Worm (Caenorhabditis elegans) whole organism, L4 larva: Measurements from ENCODE around the gene clc-21.
A peak's percentile ranks its signal among the peaks of the same experiment; 100 is the strongest.
"Not testable (repeated sequence)": the region's sequence is repeated elsewhere in the genome, so short reads cannot be mapped to it uniquely, and the experiment has no call there.

Experiments
- Y48G9A.11 ChIP-seq: fragments of 200-800 bp; sonication (Bioruptor generic); IDR thresholded peaks from 2 replicates; pipeline ENCODE4 v1.3.6; 2022; ENCODE audit warnings: missing genetic modification reagents, missing genetic modification characterization, missing compliant biosample characterization
- aly-2 ChIP-seq: sonication (generic microtip); optimal IDR thresholded peaks from 2 replicates; lab custom pipeline; 2018; ENCODE audit warnings: missing biosample characterization, missing genetic modification characterization
- ceh-44 ChIP-seq: fragments of 200-800 bp; sonication (Bioruptor generic); IDR thresholded peaks from 2 replicates; pipeline ENCODE4 v1.3.6; 2022; ENCODE audit warnings: missing genetic modification reagents, missing genetic modification characterization, missing compliant biosample characterization
- ceh-62 ChIP-seq: sonication (generic microtip); optimal IDR thresholded peaks from 2 replicates; lab custom pipeline; 2017; ENCODE audit warnings: missing biosample characterization, missing genetic modification characterization
- cey-2 ChIP-seq: sonication (generic microtip); optimal IDR thresholded peaks from 3 replicates; lab custom pipeline; 2017; ENCODE audit warnings: missing genetic modification characterization, mild to moderate bottlenecking, missing compliant biosample characterization, antibody characterized with exemption, borderline replicate concordance; ENCODE audit not compliant: insufficient read depth
- ctbp-1 ChIP-seq: fragments of 200-800 bp; sonication (Bioruptor generic); IDR thresholded peaks from 2 replicates; pipeline ENCODE4 v1.3.6; 2022; ENCODE audit warnings: missing genetic modification reagents, missing genetic modification characterization, missing compliant biosample characterization
- dmd-9 ChIP-seq: fragments of 200-800 bp; sonication (Bioruptor generic); IDR thresholded peaks from 2 replicates; pipeline ENCODE4 v1.3.6; 2022; ENCODE audit warnings: missing genetic modification reagents, missing genetic modification characterization, missing compliant biosample characterization
- duxl-1 ChIP-seq: sonication (generic microtip); optimal IDR thresholded peaks from 2 replicates; lab custom pipeline; 2016; ENCODE audit warnings: mild to moderate bottlenecking, missing genetic modification characterization, moderate library complexity, missing compliant biosample characterization; ENCODE audit not compliant: poor library complexity
- egl-27 ChIP-seq: sonication (generic microtip); optimal IDR thresholded peaks from 3 replicates; lab custom pipeline; 2017; ENCODE audit warnings: missing biosample characterization, missing genetic modification reagents, missing genetic modification characterization
- lin-1 ChIP-seq: fragments of 200-800 bp; sonication (Bioruptor generic); IDR thresholded peaks from 2 replicates; pipeline ENCODE4 v1.3.6; 2022; ENCODE audit warnings: missing genetic modification reagents, missing genetic modification characterization, missing compliant biosample characterization
- lin-38 ChIP-seq: fragments of 200-800 bp; sonication (Bioruptor generic); IDR thresholded peaks from 2 replicates; pipeline ENCODE4 v1.3.6; 2022; ENCODE audit warnings: missing genetic modification reagents, missing genetic modification characterization, missing compliant biosample characterization
- lin-39 ChIP-seq: fragments of 150-350 bp; optimal IDR thresholded peaks from 2 replicates; lab custom pipeline; 2014; ENCODE audit warnings: missing biosample characterization, missing genetic modification reagents, missing genetic modification characterization
- mdt-29 ChIP-seq: fragments of 200-800 bp; sonication (Bioruptor generic); IDR thresholded peaks from 2 replicates; pipeline ENCODE4 v1.3.6; 2022; ENCODE audit warnings: missing genetic modification reagents, missing genetic modification characterization, missing compliant biosample characterization
- nhr-102 ChIP-seq: sonication (generic microtip); optimal IDR thresholded peaks from 2 replicates; lab custom pipeline; 2016; ENCODE audit warnings: mild to moderate bottlenecking, missing genetic modification characterization, moderate library complexity, missing compliant biosample characterization
- nhr-237 ChIP-seq: sonication (generic microtip); optimal IDR thresholded peaks from 2 replicates; lab custom pipeline; 2017; ENCODE audit warnings: missing biosample characterization, missing genetic modification characterization
- nhr-6 ChIP-seq: fragments of 150-350 bp; optimal IDR thresholded peaks from 2 replicates; lab custom pipeline; 2014; ENCODE audit warnings: missing biosample characterization, missing genetic modification characterization
- rbr-2 ChIP-seq: sonication (generic microtip); optimal IDR thresholded peaks from 2 replicates; lab custom pipeline; 2016; ENCODE audit warnings: missing genotype, missing genetic modification characterization, missing compliant biosample characterization
- set-16 ChIP-seq: fragments of 200-800 bp; sonication (Bioruptor generic); IDR thresholded peaks from 2 replicates; pipeline ENCODE4 v1.3.6; 2022; ENCODE audit warnings: missing genetic modification reagents, missing genetic modification characterization, missing compliant biosample characterization
- spr-1 ChIP-seq: sonication (generic microtip); optimal IDR thresholded peaks from 2 replicates; lab custom pipeline; 2016; ENCODE audit warnings: mild to moderate bottlenecking, missing genetic modification characterization, missing compliant biosample characterization
- spr-3 ChIP-seq: fragments of 200-800 bp; sonication (Bioruptor generic); optimal IDR thresholded peaks from 2 replicates; lab custom pipeline; 2018; ENCODE audit warnings: mild to moderate bottlenecking, missing genetic modification characterization, missing compliant biosample characterization
- unc-39 ChIP-seq: sonication (generic microtip); optimal IDR thresholded peaks from 2 replicates; lab custom pipeline; 2017; ENCODE audit warnings: missing biosample characterization, missing genetic modification characterization
- zag-1 ChIP-seq: fragments of 150-350 bp; optimal IDR thresholded peaks from 2 replicates; lab custom pipeline; 2014; ENCODE audit warnings: missing biosample characterization, missing genetic modification characterization
- zfp-3 ChIP-seq: fragments of 200-800 bp; sonication (Bioruptor generic); conservative IDR thresholded peaks from 2 replicates; pipeline ENCODE4 v1.3.6; 2022; ENCODE audit warnings: missing genetic modification reagents, missing genetic modification characterization, missing compliant biosample characterization
- ztf-11 ChIP-seq: fragments of 150-350 bp; optimal IDR thresholded peaks from 2 replicates; lab custom pipeline; 2014; ENCODE audit warnings: missing biosample characterization, missing genetic modification characterization

Gene clc-21

ce11 chrV:17464278-17464677 is 47.3 kb downstream of the clc-21 start, which contains the start of gene F20E11.7:
Gene F20E11.7 (plus strand): TSS chrV:17464578.
- TF ChIP-seq nhr-6 (tag; lab: Kevin White, UChicago); cey-2; aly-2 (tag; lab: Kevin White, UChicago): not testable (repeated sequence)

- TF ChIP-seq mdt-29 (GFP tag; lab: Robert Waterston, UW) (no peak), rbr-2 (tag; lab: Kevin White, UChicago) (no peak), lin-1 (GFP tag; lab: Robert Waterston, UW) (no peak), nhr-102 (tag; lab: Kevin White, UChicago) (no peak), lin-38 (GFP tag; lab: Robert Waterston, UW) (no peak), ceh-62 (tag; lab: Kevin White, UChicago) (no peak), spr-3 (GFP tag; lab: Kevin White, UChicago) (no peak), nhr-6 (tag; lab: Kevin White, UChicago) (no peak), ctbp-1 (no peak), Y48G9A.11 (GFP tag; lab: Robert Waterston, UW) (no peak), ceh-44 (GFP tag; lab: Robert Waterston, UW) (no peak), dmd-9 (GFP tag; lab: Robert Waterston, UW) (no peak), zfp-3 (GFP tag; lab: Robert Waterston, UW) (no peak), egl-27 (tag; lab: Kevin White, UChicago) (no peak), duxl-1 (tag; lab: Kevin White, UChicago) (no peak), unc-39 (no peak), spr-1 (tag; lab: Kevin White, UChicago) (no peak), ztf-11 (tag; lab: Kevin White, UChicago) (no peak), lin-39 (no peak)
- TF ChIP-seq, all 104 proteins: peak for 0
Observed at ce11 chrV:17466751-17467150, 49.8 kb downstream of the clc-21 start, which contains the start of gene srw-72. Gene srw-72 (plus strand): TSS chrV:17467051.

ce11 chrV:17467881-17468280 is 50.9 kb downstream of the clc-21 start:
- TF ChIP-seq nhr-237 (tag; lab: Kevin White, UChicago) (no peak), zag-1 (no peak), set-16 (GFP tag; lab: Robert Waterston, UW) (peak; percentile 76)
